Fruit fly (Drosophila melanogaster) whole organism, embryonic: ENCODE results near the gene CG1572.

Experiments
- B-H1 ChIP-seq: fragments of 200-800 bp; sonication (Bioruptor generic); IDR thresholded peaks from 3 replicates; pipeline ENCODE4 v1.3.6; 2022; ENCODE audit warnings: missing biosample characterization, missing genetic modification characterization
- CG10267 ChIP-seq: fragments of 200-800 bp; sonication (Bioruptor generic); optimal IDR thresholded peaks from 2 replicates; lab custom pipeline; 2018; ENCODE audit warnings: missing biosample characterization, mild to moderate bottlenecking, missing genetic modification characterization, moderate library complexity
- CG10979 ChIP-seq: fragments of 200-800 bp; sonication (Bioruptor generic); optimal IDR thresholded peaks from 2 replicates; lab custom pipeline; 2018; ENCODE audit warnings: missing biosample characterization, mild to moderate bottlenecking, missing genetic modification characterization, moderate library complexity
- CG11696 ChIP-seq: fragments of 200-800 bp; sonication (Bioruptor generic); IDR thresholded peaks from 2 replicates; pipeline ENCODE4 v1.3.6; 2022; ENCODE audit warnings: missing biosample characterization, missing genetic modification characterization
- CG12942 ChIP-seq: fragments of 200-800 bp; sonication (Bioruptor generic); optimal IDR thresholded peaks from 3 replicates; lab custom pipeline; 2016; ENCODE audit warnings: missing biosample characterization, missing genetic modification characterization
- CG13287 ChIP-seq: fragments of 200-800 bp; sonication (Bioruptor generic); IDR thresholded peaks from 2 replicates; pipeline ENCODE4 v1.3.6; 2022; ENCODE audit warnings: missing biosample characterization, missing genetic modification characterization; ENCODE audit not compliant: partially characterized antibody
- CG14965 ChIP-seq: fragments of 200-800 bp; sonication (Bioruptor generic); optimal IDR thresholded peaks from 2 replicates; lab custom pipeline; 2016; ENCODE audit warnings: missing biosample characterization, missing genetic modification characterization, borderline replicate concordance
- CG15601 ChIP-seq: fragments of 200-800 bp; sonication (Bioruptor generic); optimal IDR thresholded peaks from 3 replicates; lab custom pipeline; 2019; ENCODE audit warnings: missing biosample characterization, mild to moderate bottlenecking, missing genetic modification characterization, moderate library complexity
- CG17361 ChIP-seq: fragments of 200-800 bp; sonication (Bioruptor generic); IDR thresholded peaks from 3 replicates; pipeline ENCODE4 v1.3.6; 2022; ENCODE audit warnings: missing biosample characterization, missing genetic modification characterization
- CG17385 ChIP-seq: fragments of 200-800 bp; sonication (Bioruptor generic); optimal IDR thresholded peaks from 3 replicates; lab custom pipeline; 2018; ENCODE audit warnings: missing biosample characterization, mild to moderate bottlenecking, missing genetic modification characterization
- CG17568 ChIP-seq: fragments of 200-800 bp; sonication (Bioruptor generic); optimal IDR thresholded peaks from 2 replicates; lab custom pipeline; 2018; ENCODE audit warnings: missing biosample characterization, mild to moderate bottlenecking, missing genetic modification characterization, moderate library complexity
- CG18764 ChIP-seq: fragments of 200-800 bp; sonication (Bioruptor generic); optimal IDR thresholded peaks from 3 replicates; lab custom pipeline; 2016; ENCODE audit warnings: missing biosample characterization, missing genetic modification characterization
- CG2875 ChIP-seq: fragments of 200-800 bp; sonication (Bioruptor generic); optimal IDR thresholded peaks from 2 replicates; lab custom pipeline; 2017; ENCODE audit warnings: missing biosample characterization, mild to moderate bottlenecking, missing genetic modification characterization, missing genetic modification reagents
- CG3407 ChIP-seq: fragments of 200-800 bp; sonication (Bioruptor generic); optimal IDR thresholded peaks from 2 replicates; lab custom pipeline; 2018; ENCODE audit warnings: missing biosample characterization, mild to moderate bottlenecking, missing genetic modification characterization
- CG3995 ChIP-seq: fragments of 200-800 bp; sonication (Bioruptor generic); optimal IDR thresholded peaks from 3 replicates; lab custom pipeline; 2016; ENCODE audit warnings: missing biosample characterization, missing genetic modification characterization
- CG9797 ChIP-seq: fragments of 200-800 bp; sonication (Bioruptor generic); optimal IDR thresholded peaks from 3 replicates; lab custom pipeline; 2018; ENCODE audit warnings: missing biosample characterization, mild to moderate bottlenecking, missing genetic modification characterization
- CHES-1-like ChIP-seq: fragments of 200-800 bp; sonication (Bioruptor generic); optimal IDR thresholded peaks from 2 replicates; lab custom pipeline; 2016; ENCODE audit warnings: missing biosample characterization, missing genetic modification characterization
- Camta ChIP-seq: fragments of 200-800 bp; sonication (Bioruptor generic); optimal IDR thresholded peaks from 2 replicates; lab custom pipeline; 2016; ENCODE audit warnings: missing biosample characterization, missing genetic modification characterization
- D19A ChIP-seq: fragments of 200-800 bp; optimal IDR thresholded peaks from 3 replicates; lab custom pipeline; 2019; ENCODE audit warnings: missing biosample characterization, mild to moderate bottlenecking, missing genetic modification characterization, moderate library complexity
- E2f1 ChIP-seq: fragments of 200-800 bp; sonication (Bioruptor generic); IDR thresholded peaks from 2 replicates; pipeline ENCODE4 v1.3.6; 2022; ENCODE audit warnings: missing biosample characterization, missing genetic modification characterization
- ERR ChIP-seq: fragments of 200-800 bp; sonication (Bioruptor generic); optimal IDR thresholded peaks from 2 replicates; lab custom pipeline; 2016; ENCODE audit warnings: missing biosample characterization, missing genetic modification characterization
- Elba2 ChIP-seq: fragments of 200-800 bp; sonication (Bioruptor generic); optimal IDR thresholded peaks from 3 replicates; lab custom pipeline; 2016; ENCODE audit warnings: missing biosample characterization, missing genetic modification characterization
- H15 ChIP-seq: fragments of 200-800 bp; sonication (Bioruptor generic); IDR thresholded peaks from 3 replicates; pipeline ENCODE4 v1.3.6; 2022; ENCODE audit warnings: missing biosample characterization, missing genetic modification characterization
- H2.0 ChIP-seq: fragments of 200-800 bp; sonication (Bioruptor generic); IDR thresholded peaks from 2 replicates; pipeline ENCODE4 v1.3.6; 2022; ENCODE audit warnings: missing biosample characterization, missing genetic modification characterization
- Hmr ChIP-seq: fragments of 200-800 bp; sonication (Bioruptor generic); optimal IDR thresholded peaks from 3 replicates; lab custom pipeline; 2017; ENCODE audit warnings: mild to moderate bottlenecking, missing biosample characterization, missing genetic modification reagents, missing genetic modification characterization
- Jarid2 ChIP-seq: fragments of 200-800 bp; sonication (Bioruptor generic); optimal IDR thresholded peaks from 3 replicates; lab custom pipeline; 2017; ENCODE audit warnings: mild to moderate bottlenecking, missing biosample characterization, missing genetic modification reagents, missing genetic modification characterization
- Mad ChIP-seq: fragments of 200-800 bp; sonication (Bioruptor generic); optimal IDR thresholded peaks from 2 replicates; lab custom pipeline; 2016; ENCODE audit warnings: missing biosample characterization, missing genetic modification characterization
- Mrtf ChIP-seq: fragments of 200-800 bp; sonication (Bioruptor generic); IDR thresholded peaks from 3 replicates; pipeline ENCODE4 v1.3.6; 2022; ENCODE audit warnings: missing biosample characterization, missing genetic modification characterization
- Optix ChIP-seq: fragments of 200-800 bp; sonication (Bioruptor generic); IDR thresholded peaks from 3 replicates; pipeline ENCODE4 v1.3.6; 2022; ENCODE audit warnings: missing biosample characterization, missing genetic modification characterization
- Ptx1 ChIP-seq: fragments of 200-800 bp; sonication (Bioruptor generic); IDR thresholded peaks from 2 replicates; pipeline ENCODE4 v1.3.6; 2022; ENCODE audit warnings: missing biosample characterization, missing genetic modification characterization
- Spps ChIP-seq: fragments of 200-800 bp; sonication (Bioruptor generic); optimal IDR thresholded peaks from 2 replicates; lab custom pipeline; 2018; ENCODE audit warnings: missing biosample characterization, mild to moderate bottlenecking, missing genetic modification characterization
- Xrp1 ChIP-seq: fragments of 200-800 bp; sonication (Bioruptor generic); IDR thresholded peaks from 2 replicates; pipeline ENCODE4 v1.3.6; 2022; ENCODE audit warnings: missing biosample characterization, missing genetic modification characterization
- cad ChIP-seq: fragments of >200 bp; optimal IDR thresholded peaks from 2 replicates; lab custom pipeline; 2017; ENCODE audit warnings: missing biosample characterization, missing genetic modification characterization
- crp ChIP-seq, 2 experiments: fragments of 200-800 bp; sonication (Bioruptor generic); optimal IDR thresholded peaks; 2 replicates in 1 of 2; 3 replicates in 1 of 2; lab custom pipeline; 2017; ENCODE audit warnings: missing biosample characterization in 2 of 2, missing genetic modification characterization in 2 of 2, mild to moderate bottlenecking in 1 of 2, moderate library complexity in 1 of 2
- en ChIP-seq: fragments of 200-800 bp; sonication (Bioruptor generic); optimal IDR thresholded peaks from 2 replicates; lab custom pipeline; 2016; ENCODE audit warnings: missing biosample characterization, missing genetic modification characterization
- grn ChIP-seq: fragments of 200-800 bp; sonication (Bioruptor generic); optimal IDR thresholded peaks from 3 replicates; lab custom pipeline; 2017; ENCODE audit warnings: missing biosample characterization, missing genetic modification characterization
- kni ChIP-seq: fragments of 200-800 bp; sonication (Bioruptor generic); optimal IDR thresholded peaks from 3 replicates; lab custom pipeline; 2017; ENCODE audit warnings: mild to moderate bottlenecking, missing biosample characterization, missing genetic modification reagents, missing genetic modification characterization
- luna ChIP-seq: fragments of 200-800 bp; sonication (Bioruptor generic); optimal IDR thresholded peaks from 2 replicates; lab custom pipeline; 2016; ENCODE audit warnings: missing biosample characterization, missing genetic modification characterization
- mld ChIP-seq: fragments of 200-800 bp; sonication (Bioruptor generic); IDR thresholded peaks from 3 replicates; pipeline ENCODE4 v1.3.6; 2022; ENCODE audit warnings: missing biosample characterization, missing genetic modification characterization; ENCODE audit not compliant: partially characterized antibody
- pho ChIP-seq: fragments of 200-800 bp; sonication (Bioruptor generic); optimal IDR thresholded peaks from 2 replicates; lab custom pipeline; 2016; ENCODE audit warnings: missing biosample characterization, missing genetic modification characterization
- phol ChIP-seq: fragments of 200-800 bp; sonication (Bioruptor generic); optimal IDR thresholded peaks from 3 replicates; lab custom pipeline; 2018; ENCODE audit warnings: missing biosample characterization, mild to moderate bottlenecking, missing genetic modification characterization, moderate library complexity
- psq ChIP-seq: fragments of 200-800 bp; sonication (Bioruptor generic); optimal IDR thresholded peaks from 2 replicates; lab custom pipeline; 2017; ENCODE audit warnings: missing biosample characterization, missing genetic modification characterization
- pzg ChIP-seq: fragments of 200-800 bp; sonication (Bioruptor generic); optimal IDR thresholded peaks from 3 replicates; lab custom pipeline; 2018; ENCODE audit warnings: missing biosample characterization, mild to moderate bottlenecking, missing genetic modification characterization, moderate library complexity
- row ChIP-seq: fragments of 200-800 bp; sonication (Bioruptor generic); IDR thresholded peaks from 3 replicates; pipeline ENCODE4 v1.3.6; 2022; ENCODE audit warnings: missing biosample characterization, missing genetic modification characterization
- seq ChIP-seq: fragments of 200-800 bp; sonication (Bioruptor generic); IDR thresholded peaks from 2 replicates; pipeline ENCODE4 v1.3.6; 2022; ENCODE audit warnings: missing biosample characterization, missing genetic modification characterization
- sim ChIP-seq: fragments of 200-800 bp; sonication (Bioruptor generic); IDR thresholded peaks from 2 replicates; pipeline ENCODE4 v1.3.6; 2022; ENCODE audit warnings: missing biosample characterization, missing genetic modification characterization
- slbo ChIP-seq: fragments of 200-800 bp; sonication (Bioruptor generic); IDR thresholded peaks from 2 replicates; pipeline ENCODE4 v1.3.6; 2022; ENCODE audit warnings: missing biosample characterization, missing genetic modification characterization
- sna ChIP-seq: fragments of 200-800 bp; sonication (Bioruptor generic); IDR thresholded peaks from 2 replicates; pipeline ENCODE4 v1.3.6; 2022; ENCODE audit warnings: missing biosample characterization, missing genetic modification characterization; ENCODE audit not compliant: partially characterized antibody
- unc-4 ChIP-seq: fragments of 200-800 bp; sonication (Bioruptor generic); IDR thresholded peaks from 2 replicates; pipeline ENCODE4 v1.3.6; 2022; ENCODE audit warnings: missing biosample characterization, missing genetic modification characterization; ENCODE audit not compliant: partially characterized antibody
- wor ChIP-seq: fragments of 200-800 bp; sonication (Bioruptor generic); IDR thresholded peaks from 2 replicates; pipeline ENCODE4 v1.3.6; 2022; ENCODE audit warnings: missing biosample characterization, missing genetic modification characterization
- yki ChIP-seq: fragments of >200 bp; optimal IDR thresholded peaks from 3 replicates; lab custom pipeline; 2018
- zfh1 ChIP-seq: fragments of 200-800 bp; sonication (Bioruptor generic); IDR thresholded peaks from 3 replicates; pipeline ENCODE4 v1.3.6; 2022; ENCODE audit warnings: missing biosample characterization, missing genetic modification characterization

CG1572 gene

dm6 chrX:11578841-11579240, 20.4 kb upstream of the CG1572 start (continued):
- TF ChIP-seq kni (GFP tag; lab: Kevin White, UChicago) (no peak), CHES-1-like (no peak), cad (GFP tag; lab: Kevin White, UChicago) (no peak), sna (GFP tag; lab: Robert Waterston, UW) (0 out of 2 replicates have a peak, but pooled peaks have one; percentile 42), unc-4 (peak; percentile 47; the same call in 1 of the 2 replicates), seq (GFP tag; lab: Robert Waterston, UW) (no peak), ERR (GFP tag; lab: Kevin White, UChicago) (no peak), B-H1 (GFP tag; lab: Robert Waterston, UW) (no peak), Jarid2 (GFP tag; lab: Kevin White, UChicago) (no peak), Xrp1 (GFP tag; lab: Robert Waterston, UW) (no peak), CG17568 (GFP tag; lab: Kevin White, UChicago) (no peak), yki (lab: Kevin White, UChicago) (no peak), row (GFP tag; lab: Robert Waterston, UW) (peak; percentile 47; the same call in 2 of the 3 replicates), sim (GFP tag; lab: Robert Waterston, UW) (no peak), crp (GFP tag; optimal IDR thresholded peaks at IDR 0.05; lab: Kevin White, UChicago) (no peak), CG15601 (peak; percentile 32), CG2875 (no peak), CG11696 (GFP tag; lab: Robert Waterston, UW) (no peak), Hmr (GFP tag; lab: Kevin White, UChicago) (peak; percentile 47), Ptx1 (no peak), en (GFP tag; lab: Kevin White, UChicago) (no peak), grn (GFP tag; lab: Kevin White, UChicago) (no peak), phol (tag; lab: Kevin White, UChicago) (peak; percentile 13), Optix (GFP tag; lab: Robert Waterston, UW) (no peak), luna (no peak), CG17361 (GFP tag; lab: Robert Waterston, UW) (no peak), Mad (GFP tag; lab: Kevin White, UChicago) (no peak), Elba2 (GFP tag; lab: Kevin White, UChicago) (no peak), E2f1 (GFP tag; lab: Robert Waterston, UW) (no peak), CG12942 (GFP tag; lab: Kevin White, UChicago) (no peak), CG13287 (GFP tag; lab: Robert Waterston, UW) (peak; percentile 77), Camta (GFP tag; lab: Kevin White, UChicago) (no peak), CG17385 (GFP tag; lab: Kevin White, UChicago) (no peak), wor (GFP tag; lab: Robert Waterston, UW) (no peak), D19A (no peak), H2.0 (GFP tag; lab: Robert Waterston, UW) (no peak), CG3407 (GFP tag; lab: Kevin White, UChicago) (no peak), Spps (tag; lab: Kevin White, UChicago) (peak; percentile 13), CG14965 (GFP tag; lab: Kevin White, UChicago) (no peak), CG9797 (peak; percentile 85), zfh1 (no peak), CG18764 (no peak), pho (GFP tag; lab: Kevin White, UChicago) (no peak), CG10267 (tag; lab: Kevin White, UChicago) (peak; percentile 41), CG3995 (no peak), slbo (GFP tag; lab: Robert Waterston, UW) (no peak), psq (GFP tag; lab: Kevin White, UChicago) (no peak), Mrtf (GFP tag; lab: Robert Waterston, UW) (no peak), pzg (peak; percentile 75), CG10979 (tag; lab: Kevin White, UChicago) (no peak), mld (GFP tag; lab: Robert Waterston, UW) (no peak), H15 (no peak)
